Worm (Caenorhabditis elegans): Measurements from ENCODE around the gene C30H6.9.

- TF ChIP-seq nhr-23 (tag; optimal IDR thresholded peaks at IDR 0.05) (no peak), ama-1 (optimal IDR thresholded peaks at IDR 0.05) (no peak), nhr-12 (tag; optimal IDR thresholded peaks at IDR 0.05) (no peak), egl-27 (tag; optimal IDR thresholded peaks at IDR 0.05) (no peak), nhr-25 (tag; optimal IDR thresholded peaks at IDR 0.05) (no peak), nhr-76 (tag; optimal IDR thresholded peaks at IDR 0.05) (no peak), nfya-1 (tag; optimal IDR thresholded peaks at IDR 0.05; ENCODE audit: insufficient read depth) (no peak), ztf-11 (tag; optimal IDR thresholded peaks at IDR 0.05) (no peak), snpc-4 (tag; optimal IDR thresholded peaks at IDR 0.05) (no peak), mdl-1 (tag; optimal IDR thresholded peaks at IDR 0.05) (no peak), nhr-11 (tag; optimal IDR thresholded peaks at IDR 0.05) (no peak), ceh-16 (tag; optimal IDR thresholded peaks at IDR 0.05) (no peak), elt-3 (tag; optimal IDR thresholded peaks at IDR 0.05) (no peak)
These were observed 47.7 kb downstream of the C30H6.9 start, which contains the start of gene C49C3.7 for ce11 chrIV:17332261-17332660.

All from whole organism, L3 larva.